Fruit fly (Drosophila melanogaster) whole organism, embryonic: ENCODE data around the gene CG14881.

Source experiments
- B-H2 ChIP-seq: fragments of 200-800 bp; sonication (Bioruptor generic); optimal IDR thresholded peaks from 2 replicates; lab custom pipeline; 2018; ENCODE audit warnings: missing biosample characterization, mild to moderate bottlenecking, missing genetic modification characterization
- CG10274 ChIP-seq: fragments of 200-800 bp; sonication (Bioruptor generic); optimal IDR thresholded peaks from 3 replicates; lab custom pipeline; 2017; ENCODE audit warnings: missing biosample characterization, mild to moderate bottlenecking, missing genetic modification characterization
- CG10654 ChIP-seq: fragments of 200-800 bp; sonication (Bioruptor generic); optimal IDR thresholded peaks from 2 replicates; lab custom pipeline; 2016; ENCODE audit warnings: missing biosample characterization, missing genetic modification characterization
- CG11504 ChIP-seq: fragments of 200-800 bp; sonication (Bioruptor generic); optimal IDR thresholded peaks from 3 replicates; lab custom pipeline; 2019; ENCODE audit warnings: missing biosample characterization, mild to moderate bottlenecking, missing genetic modification characterization, moderate library complexity
- CG17359 ChIP-seq: fragments of 200-800 bp; sonication (Bioruptor generic); optimal IDR thresholded peaks from 3 replicates; lab custom pipeline; 2018; ENCODE audit warnings: missing biosample characterization, mild to moderate bottlenecking, missing genetic modification characterization, moderate library complexity
- CG1832 ChIP-seq: fragments of 200-800 bp; sonication (Bioruptor generic); optimal IDR thresholded peaks from 2 replicates; lab custom pipeline; 2017; ENCODE audit warnings: missing biosample characterization, mild to moderate bottlenecking, missing genetic modification characterization, inconsistent platforms
- CG2199 ChIP-seq: fragments of 200-800 bp; sonication (Bioruptor generic); IDR thresholded peaks from 3 replicates; pipeline ENCODE4 v1.3.6; 2022; ENCODE audit warnings: missing biosample characterization, missing genetic modification characterization
- CG2889 ChIP-seq: fragments of 200-800 bp; sonication (Bioruptor generic); IDR thresholded peaks from 3 replicates; pipeline ENCODE4 v1.3.6; 2022; ENCODE audit warnings: missing biosample characterization, missing genetic modification characterization
- CG4820 ChIP-seq: fragments of 200-800 bp; sonication (Bioruptor generic); optimal IDR thresholded peaks from 3 replicates; lab custom pipeline; 2016; ENCODE audit warnings: missing biosample characterization, missing genetic modification characterization
- CG4854 ChIP-seq: fragments of 200-800 bp; sonication (Bioruptor generic); optimal IDR thresholded peaks from 2 replicates; lab custom pipeline; 2016; ENCODE audit warnings: missing biosample characterization, missing genetic modification characterization, inconsistent platforms
- CG6272 ChIP-seq: fragments of 200-800 bp; sonication (Bioruptor generic); IDR thresholded peaks from 2 replicates; pipeline ENCODE4 v1.3.6; 2022; ENCODE audit warnings: missing biosample characterization, missing genetic modification characterization
- CG7271 ChIP-seq: fragments of 200-800 bp; sonication (Bioruptor generic); optimal IDR thresholded peaks from 2 replicates; lab custom pipeline; 2018; ENCODE audit warnings: missing biosample characterization, mild to moderate bottlenecking, missing genetic modification characterization, moderate library complexity
- CG7372 ChIP-seq: fragments of 200-800 bp; sonication (Bioruptor generic); IDR thresholded peaks from 2 replicates; pipeline ENCODE4 v1.3.6; 2022; ENCODE audit warnings: missing biosample characterization, missing genetic modification characterization
- CG8281 ChIP-seq: fragments of 200-800 bp; sonication (Bioruptor generic); optimal IDR thresholded peaks from 2 replicates; lab custom pipeline; 2018; ENCODE audit warnings: missing biosample characterization, mild to moderate bottlenecking, missing genetic modification characterization, moderate library complexity
- CG8388 ChIP-seq: fragments of 200-800 bp; sonication (Bioruptor generic); optimal IDR thresholded peaks from 2 replicates; lab custom pipeline; 2019; ENCODE audit warnings: missing biosample characterization, mild to moderate bottlenecking, missing genetic modification characterization, moderate library complexity
- CG8478 ChIP-seq: fragments of >200 bp; optimal IDR thresholded peaks from 2 replicates; lab custom pipeline; 2018
- Chrac-16 ChIP-seq: fragments of 200-800 bp; sonication (Bioruptor generic); optimal IDR thresholded peaks from 3 replicates; lab custom pipeline; 2016; ENCODE audit warnings: missing biosample characterization, missing genetic modification characterization
- CrebB ChIP-seq: fragments of 200-800 bp; sonication (Bioruptor generic); optimal IDR thresholded peaks from 3 replicates; lab custom pipeline; 2018; ENCODE audit warnings: missing biosample characterization, mild to moderate bottlenecking, missing genetic modification characterization
- Ets97D ChIP-seq: fragments of 200-800 bp; sonication (Bioruptor generic); optimal IDR thresholded peaks from 3 replicates; lab custom pipeline; 2016; ENCODE audit warnings: missing biosample characterization, missing genetic modification characterization
- Fer3 ChIP-seq: fragments of 200-800 bp; sonication (Bioruptor generic); optimal IDR thresholded peaks from 2 replicates; lab custom pipeline; 2018; ENCODE audit warnings: missing biosample characterization, mild to moderate bottlenecking, missing genetic modification characterization, moderate library complexity
- GATAe ChIP-seq: fragments of 200-800 bp; sonication (Bioruptor generic); conservative IDR thresholded peaks from 2 replicates; pipeline ENCODE4 v1.3.6; 2022; ENCODE audit warnings: missing biosample characterization, missing genetic modification characterization
- HLHmδ ChIP-seq: fragments of 200-800 bp; sonication (Bioruptor generic); optimal IDR thresholded peaks from 2 replicates; lab custom pipeline; 2018; ENCODE audit warnings: missing biosample characterization, mild to moderate bottlenecking, missing genetic modification characterization, moderate library complexity
- MESR4 ChIP-seq: fragments of 200-800 bp; sonication (Bioruptor generic); optimal IDR thresholded peaks from 2 replicates; lab custom pipeline; 2018; ENCODE audit warnings: missing biosample characterization, mild to moderate bottlenecking, missing genetic modification characterization, moderate library complexity
- Max ChIP-seq: fragments of 200-800 bp; sonication (Bioruptor generic); optimal IDR thresholded peaks from 2 replicates; lab custom pipeline; 2016; ENCODE audit warnings: missing biosample characterization, mild to moderate bottlenecking, missing genetic modification characterization
- NC2β ChIP-seq: fragments of 200-800 bp; sonication (Bioruptor generic); optimal IDR thresholded peaks from 2 replicates; lab custom pipeline; 2016; ENCODE audit warnings: missing biosample characterization, missing genetic modification characterization
- Nf-YB ChIP-seq: fragments of 200-800 bp; sonication (Bioruptor generic); optimal IDR thresholded peaks from 3 replicates; lab custom pipeline; 2019; ENCODE audit warnings: missing biosample characterization, mild to moderate bottlenecking, missing genetic modification characterization, moderate library complexity
- Vsx1 ChIP-seq: fragments of 200-800 bp; sonication (Bioruptor generic); optimal IDR thresholded peaks from 2 replicates; lab custom pipeline; 2017; ENCODE audit warnings: missing biosample characterization, mild to moderate bottlenecking, missing genetic modification characterization, missing genetic modification reagents
- YL-1 ChIP-seq: fragments of 200-800 bp; sonication (Bioruptor generic); optimal IDR thresholded peaks from 3 replicates; lab custom pipeline; 2017; ENCODE audit warnings: missing biosample characterization, mild to moderate bottlenecking, missing genetic modification characterization
- ase ChIP-seq: fragments of 200-800 bp; sonication (Bioruptor generic); IDR thresholded peaks from 3 replicates; pipeline ENCODE4 v1.3.6; 2022; ENCODE audit warnings: missing biosample characterization, missing genetic modification characterization
- bcd ChIP-seq: fragments of 200-800 bp; sonication (Bioruptor generic); optimal IDR thresholded peaks from 2 replicates; lab custom pipeline; 2017; ENCODE audit warnings: missing biosample characterization, mild to moderate bottlenecking, missing genetic modification characterization
- corto ChIP-seq: fragments of 200-800 bp; sonication (Bioruptor generic); optimal IDR thresholded peaks from 2 replicates; lab custom pipeline; 2016; ENCODE audit warnings: missing biosample characterization, mild to moderate bottlenecking, missing genetic modification characterization, moderate library complexity
- dpn ChIP-seq, 2 experiments: fragments of 200-800 bp; sonication (Bioruptor generic); optimal IDR thresholded peaks; 3 replicates each; lab custom pipeline; 2016; ENCODE audit warnings: missing biosample characterization in 2 of 2, missing genetic modification characterization in 2 of 2
- eyg ChIP-seq: fragments of 200-800 bp; sonication (Bioruptor generic); optimal IDR thresholded peaks from 3 replicates; lab custom pipeline; 2016; ENCODE audit warnings: missing biosample characterization, missing genetic modification characterization
- gt ChIP-seq: fragments of 200-800 bp; sonication (Bioruptor generic); IDR thresholded peaks from 2 replicates; pipeline ENCODE4 v1.3.6; 2022; ENCODE audit warnings: missing biosample characterization, missing genetic modification characterization
- ind ChIP-seq: fragments of 200-800 bp; sonication (Bioruptor generic); optimal IDR thresholded peaks from 3 replicates; lab custom pipeline; 2016; ENCODE audit warnings: missing biosample characterization, missing genetic modification characterization
- lab ChIP-seq: fragments of 200-800 bp; sonication (Bioruptor generic); optimal IDR thresholded peaks from 3 replicates; lab custom pipeline; 2017; ENCODE audit warnings: missing biosample characterization, missing genetic modification characterization, mild to moderate bottlenecking, moderate library complexity, missing genetic modification reagents
- lola ChIP-seq, 3 experiments: fragments of >200 bp in 2 of 3; fragments of 200-800 bp in 1 of 3; sonication (Bioruptor generic) in 1 of 3; optimal IDR thresholded peaks; 2 replicates each; lab custom pipeline; 2017 to 2019; ENCODE audit warnings: missing biosample characterization in 3 of 3, missing genetic modification characterization in 3 of 3, mild to moderate bottlenecking in 1 of 3, moderate library complexity in 1 of 3
- mld ChIP-seq: fragments of 200-800 bp; sonication (Bioruptor generic); IDR thresholded peaks from 3 replicates; pipeline ENCODE4 v1.3.6; 2022; ENCODE audit warnings: missing biosample characterization, missing genetic modification characterization; ENCODE audit not compliant: partially characterized antibody
- phol ChIP-seq: fragments of 200-800 bp; sonication (Bioruptor generic); optimal IDR thresholded peaks from 3 replicates; lab custom pipeline; 2018; ENCODE audit warnings: missing biosample characterization, mild to moderate bottlenecking, missing genetic modification characterization, moderate library complexity
- prd ChIP-seq, 3 experiments: fragments of >200 bp in 2 of 3; fragments of 200-800 bp in 1 of 3; sonication (Bioruptor generic) in 1 of 3; optimal IDR thresholded peaks in 2 of 3; IDR thresholded peaks in 1 of 3; 2 replicates in 2 of 3; 3 replicates in 1 of 3; pipeline versions ENCODE4 v1.3.6 to Lab custom; 2017 to 2022; ENCODE audit warnings: missing biosample characterization in 1 of 3, missing genetic modification characterization in 1 of 3
- rib ChIP-seq: fragments of 200-800 bp; sonication (Bioruptor generic); IDR thresholded peaks from 2 replicates; pipeline ENCODE4 v1.3.6; 2022; ENCODE audit warnings: missing biosample characterization, missing genetic modification characterization
- sens ChIP-seq: fragments of 200-800 bp; sonication (Bioruptor generic); peaks from one replicate; lab custom pipeline; 2016; ENCODE audit warnings: missing biosample characterization, missing genetic modification characterization
- sr ChIP-seq: fragments of 200-800 bp; sonication (Bioruptor generic); IDR thresholded peaks from 3 replicates; pipeline ENCODE4 v1.3.6; 2022; ENCODE audit warnings: missing biosample characterization, missing genetic modification characterization
- ttk ChIP-seq: fragments of 200-800 bp; sonication (Bioruptor generic); IDR thresholded peaks from 2 replicates; pipeline ENCODE4 v2.1.2; 2022; ENCODE audit warnings: missing biosample characterization, missing genetic modification characterization
- zf30C ChIP-seq: fragments of 200-800 bp; sonication (Bioruptor generic); optimal IDR thresholded peaks from 3 replicates; lab custom pipeline; 2018; ENCODE audit warnings: missing biosample characterization, mild to moderate bottlenecking, missing genetic modification characterization

Gene CG14881

DNA sequence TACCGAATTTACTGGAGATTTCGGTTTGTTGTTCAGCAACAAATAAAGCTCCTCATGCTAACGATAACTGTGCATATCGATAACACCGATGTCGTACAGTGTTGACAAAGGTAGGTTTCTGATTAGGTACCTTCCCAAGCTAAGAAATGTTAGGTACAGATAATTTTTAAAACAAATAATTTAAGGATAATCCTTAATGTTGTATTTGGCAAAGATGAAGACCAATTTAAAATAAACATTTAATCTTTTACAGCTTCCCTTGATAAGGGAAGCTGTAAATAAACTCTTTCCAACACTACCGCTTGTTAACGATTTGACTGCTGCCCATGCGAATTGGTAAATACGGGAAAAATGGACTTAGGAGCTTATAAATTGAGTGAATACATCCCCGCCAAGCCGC, 8.2 kb downstream of the CG14881 start, which contains the start of the genes Ttc1 and CG14882 (continued):
- TF ChIP-seq Vsx1 = no peak
- peak; percentile 59 for TF ChIP-seq NC2β (GFP tag; lab: Kevin White, UChicago)
- TF ChIP-seq CG2199 (GFP tag; lab: Robert Waterston, UW) = peak; percentile 74; the same call in 1 of the 3 replicates
- no peak for TF ChIP-seq mld
- peak; percentile 85 for TF ChIP-seq ind (GFP tag; lab: Kevin White, UChicago)
- peak; percentile 89 for TF ChIP-seq Ets97D (GFP tag; lab: Kevin White, UChicago)
- peak; percentile 66 for TF ChIP-seq CG4854
- peak in 1 of 3 experiments; percentile 82 for TF ChIP-seq lola (GFP tag; optimal IDR thresholded peaks at IDR 0.05; lab: Kevin White, UChicago)
- TF ChIP-seq CG7271 (tag; lab: Kevin White, UChicago) = no peak
- TF ChIP-seq CG6272 (GFP tag; lab: Robert Waterston, UW) = peak; percentile 65; the same call in 1 of the 2 replicates
- no peak for TF ChIP-seq CG8478
- TF ChIP-seq YL-1 = peak; percentile 38
- TF ChIP-seq phol (tag; lab: Kevin White, UChicago) = peak; percentile 80
- TF ChIP-seq Nf-YB = peak; percentile 59
- TF ChIP-seq ttk (GFP tag; lab: Robert Waterston, UW) = peak; percentile 90
- TF ChIP-seq corto (GFP tag; lab: Kevin White, UChicago) = no peak
- peak; percentile 78 for TF ChIP-seq CG10654
- TF ChIP-seq CG17359 (tag; lab: Kevin White, UChicago) = peak; percentile 74
- TF ChIP-seq bcd (GFP tag; lab: Kevin White, UChicago) = no peak
- TF ChIP-seq CG1832 = no peak
- no peak; the same call in 1 of the 2 replicates for TF ChIP-seq GATAe (GFP tag; lab: Robert Waterston, UW)
- TF ChIP-seq CG4820 = peak; percentile 61
- peak; percentile 76 for TF ChIP-seq Fer3 (tag; lab: Kevin White, UChicago)
- TF ChIP-seq CrebB = peak; percentile 44
- peak; percentile 24 for TF ChIP-seq MESR4 (GFP tag; lab: Kevin White, UChicago)
- TF ChIP-seq rib (GFP tag; lab: Robert Waterston, UW) = peak; percentile 80
- TF ChIP-seq gt (GFP tag; lab: Robert Waterston, UW) = no peak; the same call in 1 of the 2 replicates
- TF ChIP-seq lab (GFP tag; lab: Kevin White, UChicago) = no peak
- TF ChIP-seq zf30C (GFP tag; lab: Kevin White, UChicago) = no peak
- TF ChIP-seq eyg = peak; percentile 56
- peak; percentile 77 for TF ChIP-seq Max (GFP tag; lab: Kevin White, UChicago)
- peak; percentile 77 for TF ChIP-seq CG8388 (GFP tag; lab: Kevin White, UChicago)
- no peak for TF ChIP-seq HLHmδ (GFP tag; lab: Kevin White, UChicago)
- no peak for TF ChIP-seq CG8281 (tag; lab: Kevin White, UChicago)
- TF ChIP-seq B-H2 = peak; percentile 62
- TF ChIP-seq ase (GFP tag; lab: Robert Waterston, UW) = peak; percentile 87
- no peak for TF ChIP-seq prd (optimal IDR thresholded peaks at IDR 0.05; lab: Kevin White, UChicago)
- TF ChIP-seq prd (GFP tag; IDR thresholded peaks at IDR 0.05; lab: Robert Waterston, UW) = peak; percentile 84
- TF ChIP-seq CG10274 (GFP tag; lab: Kevin White, UChicago) = no peak
- peak; percentile 72 for TF ChIP-seq CG7372 (GFP tag; lab: Robert Waterston, UW)
- peak; percentile 98 for TF ChIP-seq sens
- no peak for TF ChIP-seq CG11504
- peak; percentile 57; the same call in 2 of the 3 replicates for TF ChIP-seq sr (GFP tag; lab: Robert Waterston, UW)
- TF ChIP-seq CG2889 (GFP tag; lab: Robert Waterston, UW) = peak; percentile 91
- peak; percentile 84 to 91 for TF ChIP-seq dpn (GFP tag; optimal IDR thresholded peaks at IDR 0.05; lab: Kevin White, UChicago)
- TF ChIP-seq Chrac-16 (GFP tag; lab: Kevin White, UChicago) = peak; percentile 84
